Worm (Caenorhabditis elegans) whole organism, late embryonic: ENCODE results near the gene mlt-11.

ENCODE experiments used
- C08G9.2 ChIP-seq: sonication (generic microtip); optimal IDR thresholded peaks from 2 replicates; lab custom pipeline; 2016; ENCODE audit warnings: mild to moderate bottlenecking, missing genetic modification characterization, moderate library complexity, missing compliant biosample characterization
- C38D4.7 ChIP-seq: fragments of 200-800 bp; sonication (Bioruptor generic); optimal IDR thresholded peaks from 2 replicates; lab custom pipeline; 2018; ENCODE audit warnings: mild to moderate bottlenecking, missing genetic modification characterization, moderate library complexity, missing compliant biosample characterization
- ama-1 ChIP-seq: fragments of 150-350 bp; optimal IDR thresholded peaks from 2 replicates; lab custom pipeline; 2014
- ceh-14 ChIP-seq: sonication (generic microtip); optimal IDR thresholded peaks from 2 replicates; lab custom pipeline; 2016; ENCODE audit warnings: missing genotype, missing genetic modification characterization, missing compliant biosample characterization
- ceh-18 ChIP-seq: sonication (generic microtip); optimal IDR thresholded peaks from 2 replicates; lab custom pipeline; 2016; ENCODE audit warnings: missing genetic modification characterization, missing compliant biosample characterization
- ceh-2 ChIP-seq: sonication (generic microtip); optimal IDR thresholded peaks from 2 replicates; lab custom pipeline; 2016; ENCODE audit warnings: missing genotype, missing genetic modification characterization, missing compliant biosample characterization
- ceh-24 ChIP-seq: sonication (generic microtip); optimal IDR thresholded peaks from 2 replicates; lab custom pipeline; 2016; ENCODE audit warnings: mild to moderate bottlenecking, missing genetic modification characterization, missing compliant biosample characterization
- ceh-30 ChIP-seq: fragments of 150-350 bp; optimal IDR thresholded peaks from 2 replicates; lab custom pipeline; 2014; ENCODE audit warnings: missing biosample characterization, missing genetic modification characterization
- ceh-31 ChIP-seq: sonication (generic microtip); optimal IDR thresholded peaks from 2 replicates; lab custom pipeline; 2016; ENCODE audit warnings: missing genetic modification characterization, missing compliant biosample characterization
- ceh-34 ChIP-seq: sonication (generic microtip); optimal IDR thresholded peaks from 2 replicates; lab custom pipeline; 2016; ENCODE audit warnings: mild to moderate bottlenecking, missing genetic modification characterization, missing compliant biosample characterization
- ceh-6 ChIP-seq: fragments of 200-800 bp; sonication (Bioruptor generic); optimal IDR thresholded peaks from 2 replicates; lab custom pipeline; 2018; ENCODE audit warnings: mild to moderate bottlenecking, missing genetic modification characterization, missing compliant biosample characterization
- ceh-9 ChIP-seq: sonication (generic microtip); optimal IDR thresholded peaks from 2 replicates; lab custom pipeline; 2016; ENCODE audit warnings: mild to moderate bottlenecking, missing genetic modification characterization, inconsistent platforms, missing compliant biosample characterization
- che-1 ChIP-seq: sonication (generic microtip); optimal IDR thresholded peaks from 2 replicates; lab custom pipeline; 2016; ENCODE audit warnings: mild to moderate bottlenecking, missing genetic modification characterization, missing compliant biosample characterization
- dve-1 ChIP-seq: sonication (generic microtip); optimal IDR thresholded peaks from 2 replicates; lab custom pipeline; 2017; ENCODE audit warnings: antibody characterized with exemption, mild to moderate bottlenecking, missing genetic modification characterization, missing compliant biosample characterization
- elt-2 ChIP-seq: sonication (generic microtip); optimal IDR thresholded peaks from 2 replicates; lab custom pipeline; 2016; ENCODE audit warnings: missing genetic modification reagents, missing genetic modification characterization, missing compliant biosample characterization
- ets-4 ChIP-seq: sonication (generic microtip); optimal IDR thresholded peaks from 2 replicates; lab custom pipeline; 2016; ENCODE audit warnings: missing genetic modification characterization, missing compliant biosample characterization
- eyg-1 ChIP-seq: sonication (generic microtip); optimal IDR thresholded peaks from 2 replicates; lab custom pipeline; 2016; ENCODE audit warnings: missing genotype, missing genetic modification characterization, missing compliant biosample characterization
- fkh-6 ChIP-seq: sonication (generic microtip); optimal IDR thresholded peaks from 2 replicates; lab custom pipeline; 2016; ENCODE audit warnings: missing genetic modification characterization, missing compliant biosample characterization
- gmeb-2 ChIP-seq: sonication (generic microtip); optimal IDR thresholded peaks from 2 replicates; lab custom pipeline; 2016; ENCODE audit warnings: missing genetic modification characterization, inconsistent platforms, missing compliant biosample characterization
- hlh-13 ChIP-seq: fragments of 200-800 bp; sonication (Bioruptor generic); optimal IDR thresholded peaks from 2 replicates; lab custom pipeline; 2018; ENCODE audit warnings: mild to moderate bottlenecking, missing genetic modification characterization, missing compliant biosample characterization
- hlh-30 ChIP-seq: sonication (generic microtip); optimal IDR thresholded peaks from 2 replicates; lab custom pipeline; 2017; ENCODE audit warnings: antibody characterized with exemption, missing genetic modification characterization, missing compliant biosample characterization; ENCODE audit not compliant: insufficient read depth
- hlh-6 ChIP-seq: sonication (generic microtip); optimal IDR thresholded peaks from 2 replicates; lab custom pipeline; 2016; ENCODE audit warnings: missing genotype, missing genetic modification characterization, missing compliant biosample characterization
- hlh-8 ChIP-seq: sonication (generic microtip); optimal IDR thresholded peaks from 2 replicates; lab custom pipeline; 2016; ENCODE audit warnings: missing genotype, missing genetic modification characterization, missing compliant biosample characterization
- madf-2 ChIP-seq: sonication (generic microtip); optimal IDR thresholded peaks from 2 replicates; lab custom pipeline; 2017; ENCODE audit warnings: missing genetic modification characterization, missing compliant biosample characterization
- mec-3 ChIP-seq: sonication (generic microtip); optimal IDR thresholded peaks from 2 replicates; lab custom pipeline; 2016; ENCODE audit warnings: borderline replicate concordance, missing genetic modification characterization, missing compliant biosample characterization
- nfya-1 ChIP-seq: sonication (generic microtip); optimal IDR thresholded peaks from 2 replicates; lab custom pipeline; 2017; ENCODE audit warnings: missing genetic modification characterization, mild to moderate bottlenecking, missing compliant biosample characterization, antibody characterized with exemption, moderate library complexity
- nhr-232 ChIP-seq: sonication (generic microtip); optimal IDR thresholded peaks from 2 replicates; lab custom pipeline; 2016; ENCODE audit warnings: missing genetic modification characterization, missing compliant biosample characterization
- odd-2 ChIP-seq: sonication (generic microtip); optimal IDR thresholded peaks from 2 replicates; lab custom pipeline; 2017; ENCODE audit warnings: antibody characterized with exemption, mild to moderate bottlenecking, missing genetic modification characterization, missing compliant biosample characterization
- pat-9 ChIP-seq: fragments of 200-800 bp; sonication (Bioruptor generic); optimal IDR thresholded peaks from 2 replicates; lab custom pipeline; 2018; ENCODE audit warnings: mild to moderate bottlenecking, missing genetic modification characterization, moderate library complexity, missing compliant biosample characterization
- pax-1 ChIP-seq: fragments of 150-350 bp; optimal IDR thresholded peaks from 2 replicates; lab custom pipeline; 2014; ENCODE audit warnings: missing biosample characterization, missing genetic modification characterization
- pha-2 ChIP-seq: sonication (generic microtip); optimal IDR thresholded peaks from 2 replicates; lab custom pipeline; 2017; ENCODE audit warnings: mild to moderate bottlenecking, missing genetic modification characterization, missing compliant biosample characterization
- pha-4 ChIP-seq: fragments of 150-350 bp; optimal IDR thresholded peaks from 2 replicates; lab custom pipeline; 2018; ENCODE audit warnings: missing biosample characterization, missing genetic modification reagents, missing genetic modification characterization
- pros-1 ChIP-seq: fragments of 150-350 bp; optimal IDR thresholded peaks from 2 replicates; lab custom pipeline; 2014; ENCODE audit warnings: missing biosample characterization, missing genetic modification reagents, missing genetic modification characterization
- ref-2 ChIP-seq: sonication (generic microtip); optimal IDR thresholded peaks from 2 replicates; lab custom pipeline; 2016; ENCODE audit warnings: missing genetic modification characterization, missing compliant biosample characterization
- rnt-1 ChIP-seq: sonication (generic microtip); optimal IDR thresholded peaks from 2 replicates; lab custom pipeline; 2016; ENCODE audit warnings: missing genetic modification characterization, missing compliant biosample characterization
- syd-9 ChIP-seq: sonication (generic microtip); optimal IDR thresholded peaks from 2 replicates; lab custom pipeline; 2016; ENCODE audit warnings: mild to moderate bottlenecking, missing genetic modification characterization, moderate library complexity, missing compliant biosample characterization
- tbx-2 ChIP-seq: sonication (generic microtip); optimal IDR thresholded peaks from 2 replicates; lab custom pipeline; 2016; ENCODE audit warnings: missing genetic modification characterization, missing compliant biosample characterization
- unc-42 ChIP-seq: sonication (generic microtip); optimal IDR thresholded peaks from 2 replicates; lab custom pipeline; 2016; ENCODE audit warnings: missing genotype, missing genetic modification characterization, missing compliant biosample characterization
- unc-55 ChIP-seq: sonication (generic microtip); optimal IDR thresholded peaks from 2 replicates; lab custom pipeline; 2017; ENCODE audit warnings: missing biosample characterization, missing genetic modification reagents, missing genetic modification characterization
- zip-5 ChIP-seq: sonication (generic microtip); optimal IDR thresholded peaks from 2 replicates; lab custom pipeline; 2016; ENCODE audit warnings: missing genetic modification characterization, missing compliant biosample characterization
- ztf-16 ChIP-seq: sonication (generic microtip); optimal IDR thresholded peaks from 2 replicates; lab custom pipeline; 2017; ENCODE audit warnings: missing genetic modification characterization, missing compliant biosample characterization

Gene mlt-11

DNA sequence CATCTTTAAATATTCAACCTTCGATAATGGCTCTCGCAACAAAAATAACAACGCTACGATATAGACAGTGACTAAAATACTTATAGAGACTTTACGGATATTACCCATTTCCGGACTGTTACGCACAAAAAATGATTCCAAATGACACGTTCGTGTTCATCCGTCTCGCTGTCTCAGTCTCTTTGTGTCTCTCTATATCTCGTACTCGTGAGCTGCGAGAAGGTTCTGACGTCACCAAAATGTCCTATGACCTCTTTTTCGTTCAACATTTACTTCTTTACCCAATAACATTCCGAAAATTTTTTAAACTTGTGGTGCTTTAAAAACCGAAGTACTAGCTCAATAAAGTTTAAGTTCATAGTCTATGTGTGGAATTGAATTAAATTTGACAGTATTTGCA is 43.2 kb downstream of the mlt-11 start:
- TF ChIP-seq ceh-24 (tag; lab: Kevin White, UChicago) (no peak), hlh-6 (no peak), madf-2 (no peak), nfya-1 (tag; lab: Kevin White, UChicago) (no peak), hlh-30 (tag; lab: Kevin White, UChicago) (peak; percentile 85), pha-4 (tag; lab: Kevin White, UChicago) (no peak)
- TF ChIP-seq, all 69 proteins: peak for 1

DNA sequence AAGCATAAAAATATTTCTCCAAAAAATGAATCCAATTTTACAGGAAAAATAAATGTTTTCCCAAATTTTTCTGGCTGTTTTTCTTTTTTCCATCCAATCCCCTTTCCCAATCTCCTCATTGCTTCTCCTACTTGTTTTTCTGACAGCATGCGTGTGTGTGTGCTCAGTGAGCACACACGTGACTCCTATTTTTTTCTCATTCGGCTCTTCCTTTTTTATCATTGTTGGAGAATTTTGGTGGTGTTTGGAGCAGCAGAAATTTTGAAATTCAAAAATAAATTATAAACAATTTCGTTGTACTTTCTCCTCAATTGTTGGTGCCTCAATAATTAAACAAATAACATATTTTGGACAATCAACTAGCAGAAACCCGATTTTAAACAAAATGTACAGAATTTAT is 43.6 kb downstream of the mlt-11 start:
- TF ChIP-seq hlh-8 (tag; lab: Kevin White, UChicago) (no peak), gmeb-2 (tag; lab: Kevin White, UChicago) (no peak), elt-2 (tag; lab: Kevin White, UChicago) (no peak), ets-4 (tag; lab: Kevin White, UChicago) (no peak), pha-2 (tag; lab: Kevin White, UChicago) (no peak), fkh-6 (tag; lab: Kevin White, UChicago) (no peak)

DNA sequence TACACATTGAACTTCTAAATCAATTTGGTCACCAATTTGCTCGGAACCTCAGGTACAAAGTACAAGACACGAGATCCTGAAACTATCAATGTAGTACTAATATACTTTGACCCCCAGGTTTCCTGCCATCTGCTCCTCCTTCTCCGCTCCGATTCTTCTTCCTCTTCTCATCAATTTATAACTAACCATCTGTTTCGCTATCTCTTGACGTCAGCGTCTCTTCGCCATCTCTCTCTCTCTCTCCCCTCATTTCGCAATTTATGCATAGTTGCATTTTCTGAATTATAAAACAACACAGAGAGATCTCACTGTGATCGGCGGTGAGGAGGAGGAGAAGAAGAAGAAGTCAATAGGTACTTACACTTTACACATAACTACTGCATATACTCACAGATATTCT is 44.7 kb downstream of the mlt-11 start:
- TF ChIP-seq pax-1 (tag; lab: Kevin White, UChicago) (no peak), C08G9.2 (tag; lab: Kevin White, UChicago) (no peak), unc-42 (tag; lab: Kevin White, UChicago) (peak; percentile 78), che-1 (no peak), nfya-1 (tag; lab: Kevin White, UChicago) (peak; percentile 60), ceh-30 (tag; lab: Kevin White, UChicago) (no peak), elt-2 (tag; lab: Kevin White, UChicago) (no peak), eyg-1 (no peak), ceh-9 (tag; lab: Kevin White, UChicago) (no peak), hlh-8 (tag; lab: Kevin White, UChicago) (peak; percentile 92), ceh-6 (GFP tag; lab: Kevin White, UChicago) (no peak), pat-9 (peak; percentile 45), ref-2 (tag; lab: Kevin White, UChicago) (no peak), zip-5 (tag; lab: Kevin White, UChicago) (no peak), pros-1 (tag; lab: Kevin White, UChicago) (no peak), ama-1 (lab: Kevin White, UChicago) (no peak), pha-2 (tag; lab: Kevin White, UChicago) (peak; percentile 25), mec-3 (tag; lab: Kevin White, UChicago) (no peak), ceh-18 (tag; lab: Kevin White, UChicago) (peak; percentile 92), ceh-34 (tag; lab: Kevin White, UChicago) (peak; percentile 30), syd-9 (tag; lab: Kevin White, UChicago) (no peak), C38D4.7 (GFP tag; lab: Kevin White, UChicago) (no peak), odd-2 (tag; lab: Kevin White, UChicago) (no peak), tbx-2 (peak; percentile 28), unc-55 (GFP tag; lab: Kevin White, UChicago) (peak; percentile 85), ceh-31 (tag; lab: Kevin White, UChicago) (peak; percentile 80), nhr-232 (tag; lab: Kevin White, UChicago) (no peak), ceh-2 (tag; lab: Kevin White, UChicago) (no peak), ztf-16 (tag; lab: Kevin White, UChicago) (no peak), rnt-1 (peak; percentile 33), ceh-14 (tag; lab: Kevin White, UChicago) (no peak), hlh-13 (GFP tag; lab: Kevin White, UChicago) (no peak), dve-1 (tag; lab: Kevin White, UChicago) (no peak)
